Fruit fly (Drosophila melanogaster) whole organism, embryonic: ENCODE data around the gene CG8312.

Source experiments
- Asciz ChIP-seq: fragments of 200-800 bp; sonication (Bioruptor generic); optimal IDR thresholded peaks from 2 replicates; lab custom pipeline; 2017; ENCODE audit warnings: missing biosample characterization, mild to moderate bottlenecking, missing genetic modification characterization, missing genetic modification reagents
- B-H1 ChIP-seq: fragments of 200-800 bp; sonication (Bioruptor generic); IDR thresholded peaks from 3 replicates; pipeline ENCODE4 v1.3.6; 2022; ENCODE audit warnings: missing biosample characterization, missing genetic modification characterization
- Bdp1 ChIP-seq: fragments of 200-800 bp; sonication (Bioruptor generic); optimal IDR thresholded peaks from 3 replicates; lab custom pipeline; 2016; ENCODE audit warnings: missing biosample characterization, missing genetic modification characterization
- Bteb2 ChIP-seq: fragments of 200-800 bp; sonication (Bioruptor generic); optimal IDR thresholded peaks from 2 replicates; lab custom pipeline; 2016; ENCODE audit warnings: missing biosample characterization, missing genetic modification characterization
- CG10321 ChIP-seq: fragments of 200-800 bp; sonication (Bioruptor generic); IDR thresholded peaks from 2 replicates; pipeline ENCODE4 v1.3.6; 2022; ENCODE audit warnings: missing biosample characterization, missing genetic modification characterization
- CG11093 ChIP-seq: fragments of 200-800 bp; sonication (Bioruptor generic); IDR thresholded peaks from 3 replicates; pipeline ENCODE4 v1.3.6; 2022; ENCODE audit warnings: missing biosample characterization, missing genetic modification characterization
- CG11723 ChIP-seq: fragments of 200-800 bp; sonication (Bioruptor generic); optimal IDR thresholded peaks from 2 replicates; lab custom pipeline; 2017; ENCODE audit warnings: missing biosample characterization, mild to moderate bottlenecking, missing genetic modification characterization
- CG14014 ChIP-seq: fragments of 200-800 bp; sonication (Bioruptor generic); IDR thresholded peaks from 2 replicates; pipeline ENCODE4 v1.3.6; 2022; ENCODE audit warnings: missing biosample characterization, missing genetic modification characterization
- CG15073 ChIP-seq: fragments of 200-800 bp; sonication (Bioruptor generic); optimal IDR thresholded peaks from 2 replicates; lab custom pipeline; 2016; ENCODE audit warnings: missing biosample characterization, missing genetic modification characterization
- CG15269 ChIP-seq: fragments of 200-800 bp; sonication (Bioruptor generic); optimal IDR thresholded peaks from 2 replicates; lab custom pipeline; 2018; ENCODE audit warnings: missing biosample characterization, mild to moderate bottlenecking, missing genetic modification characterization, moderate library complexity
- CG15696 ChIP-seq: fragments of 200-800 bp; sonication (Bioruptor generic); optimal IDR thresholded peaks from 2 replicates; lab custom pipeline; 2019; ENCODE audit warnings: missing biosample characterization, mild to moderate bottlenecking, missing genetic modification characterization, moderate library complexity
- CG1647 ChIP-seq: fragments of 200-800 bp; sonication (Bioruptor generic); optimal IDR thresholded peaks from 3 replicates; lab custom pipeline; 2016; ENCODE audit warnings: missing biosample characterization, missing genetic modification characterization
- CG18262 ChIP-seq: fragments of 200-800 bp; optimal IDR thresholded peaks from 3 replicates; lab custom pipeline; 2019; ENCODE audit warnings: missing biosample characterization, mild to moderate bottlenecking, missing genetic modification characterization, moderate library complexity
- CG32772 ChIP-seq: fragments of 200-800 bp; sonication (Bioruptor generic); IDR thresholded peaks from 2 replicates; pipeline ENCODE4 v1.3.6; 2022; ENCODE audit warnings: missing biosample characterization, missing genetic modification characterization
- CG33557 ChIP-seq: fragments of 200-800 bp; sonication (Bioruptor generic); optimal IDR thresholded peaks from 2 replicates; lab custom pipeline; 2019; ENCODE audit warnings: missing biosample characterization, mild to moderate bottlenecking, missing genetic modification characterization, moderate library complexity
- CG3838 ChIP-seq: fragments of 200-800 bp; sonication (Bioruptor generic); optimal IDR thresholded peaks from 3 replicates; lab custom pipeline; 2016; ENCODE audit warnings: missing biosample characterization, missing genetic modification characterization
- CG43689 ChIP-seq: fragments of 200-800 bp; sonication (Bioruptor generic); IDR thresholded peaks from 2 replicates; pipeline ENCODE4 v1.3.6; 2022; ENCODE audit warnings: missing biosample characterization, missing genetic modification characterization
- CG4707 ChIP-seq: fragments of 200-800 bp; sonication (Bioruptor generic); optimal IDR thresholded peaks from 2 replicates; lab custom pipeline; 2018; ENCODE audit warnings: missing biosample characterization, mild to moderate bottlenecking, missing genetic modification characterization, moderate library complexity
- CG6175 ChIP-seq: fragments of 200-800 bp; sonication (Bioruptor generic); IDR thresholded peaks from 3 replicates; pipeline ENCODE4 v1.3.6; 2022; ENCODE audit warnings: missing biosample characterization, missing genetic modification characterization
- CG6272 ChIP-seq: fragments of 200-800 bp; sonication (Bioruptor generic); IDR thresholded peaks from 2 replicates; pipeline ENCODE4 v1.3.6; 2022; ENCODE audit warnings: missing biosample characterization, missing genetic modification characterization
- CG6791 ChIP-seq: fragments of 200-800 bp; sonication (Bioruptor generic); IDR thresholded peaks from 3 replicates; pipeline ENCODE4 v1.3.6; 2022; ENCODE audit warnings: missing biosample characterization, missing genetic modification characterization; ENCODE audit not compliant: partially characterized antibody
- CG7271 ChIP-seq: fragments of 200-800 bp; sonication (Bioruptor generic); optimal IDR thresholded peaks from 2 replicates; lab custom pipeline; 2018; ENCODE audit warnings: missing biosample characterization, mild to moderate bottlenecking, missing genetic modification characterization, moderate library complexity
- CG8290 ChIP-seq, 3 experiments: fragments of 200-800 bp; sonication (Bioruptor generic); optimal IDR thresholded peaks; 2 replicates each; lab custom pipeline; 2016 to 2019; ENCODE audit warnings: missing biosample characterization in 3 of 3, missing genetic modification characterization in 3 of 3, mild to moderate bottlenecking in 2 of 3, moderate library complexity in 1 of 3
- CG9437 ChIP-seq: fragments of 200-800 bp; sonication (Bioruptor generic); optimal IDR thresholded peaks from 2 replicates; lab custom pipeline; 2018; ENCODE audit warnings: missing biosample characterization, mild to moderate bottlenecking, missing genetic modification characterization
- CG9932 ChIP-seq: fragments of 200-800 bp; sonication (Bioruptor generic); IDR thresholded peaks from 2 replicates; pipeline ENCODE4 v1.3.6; 2022; ENCODE audit warnings: missing biosample characterization, missing genetic modification characterization
- PHDP ChIP-seq: fragments of 200-800 bp; sonication (Bioruptor generic); optimal IDR thresholded peaks from 3 replicates; lab custom pipeline; 2018; ENCODE audit warnings: missing biosample characterization, mild to moderate bottlenecking, missing genetic modification characterization, moderate library complexity
- Sox100B ChIP-seq: fragments of 200-800 bp; sonication (Bioruptor generic); optimal IDR thresholded peaks from 3 replicates; lab custom pipeline; 2018; ENCODE audit warnings: missing biosample characterization, mild to moderate bottlenecking, missing genetic modification characterization
- Stat92E ChIP-seq, 3 experiments: fragments of >200 bp in 2 of 3; fragments of 200-800 bp in 1 of 3; sonication (Bioruptor generic) in 1 of 3; optimal IDR thresholded peaks; 2 replicates each; lab custom pipeline; 2017 to 2019; ENCODE audit warnings: missing biosample characterization in 3 of 3, missing genetic modification characterization in 3 of 3, mild to moderate bottlenecking in 1 of 3, moderate library complexity in 1 of 3
- Vsx1 ChIP-seq: fragments of 200-800 bp; sonication (Bioruptor generic); optimal IDR thresholded peaks from 2 replicates; lab custom pipeline; 2017; ENCODE audit warnings: missing biosample characterization, mild to moderate bottlenecking, missing genetic modification characterization, missing genetic modification reagents
- ara ChIP-seq: fragments of 200-800 bp; sonication (Bioruptor generic); IDR thresholded peaks from 2 replicates; pipeline ENCODE4 v1.3.6; 2022; ENCODE audit warnings: missing biosample characterization, missing genetic modification characterization
- ash1 ChIP-seq: fragments of 200-800 bp; sonication (Bioruptor generic); optimal IDR thresholded peaks from 2 replicates; lab custom pipeline; 2018; ENCODE audit warnings: missing biosample characterization, mild to moderate bottlenecking, missing genetic modification characterization
- chm ChIP-seq: fragments of 200-800 bp; sonication (Bioruptor generic); IDR thresholded peaks from 2 replicates; pipeline ENCODE4 v1.3.6; 2022; ENCODE audit warnings: missing biosample characterization, missing genetic modification characterization
- dysf ChIP-seq: fragments of 200-800 bp; sonication (Bioruptor generic); IDR thresholded peaks from 3 replicates; pipeline ENCODE4 v1.3.6; 2022; ENCODE audit warnings: missing biosample characterization, missing genetic modification characterization
- ems ChIP-seq: fragments of 200-800 bp; sonication (Bioruptor generic); optimal IDR thresholded peaks from 3 replicates; lab custom pipeline; 2016; ENCODE audit warnings: missing biosample characterization, missing genetic modification characterization
- her ChIP-seq: fragments of 200-800 bp; sonication (Bioruptor generic); optimal IDR thresholded peaks from 2 replicates; lab custom pipeline; 2016; ENCODE audit warnings: missing biosample characterization, missing genetic modification characterization
- lola ChIP-seq, 3 experiments: fragments of >200 bp in 2 of 3; fragments of 200-800 bp in 1 of 3; sonication (Bioruptor generic) in 1 of 3; optimal IDR thresholded peaks; 2 replicates each; lab custom pipeline; 2017 to 2019; ENCODE audit warnings: missing biosample characterization in 3 of 3, missing genetic modification characterization in 3 of 3, mild to moderate bottlenecking in 1 of 3, moderate library complexity in 1 of 3
- mld ChIP-seq: fragments of 200-800 bp; sonication (Bioruptor generic); IDR thresholded peaks from 3 replicates; pipeline ENCODE4 v1.3.6; 2022; ENCODE audit warnings: missing biosample characterization, missing genetic modification characterization; ENCODE audit not compliant: partially characterized antibody
- pita ChIP-seq: fragments of 200-800 bp; sonication (Bioruptor generic); optimal IDR thresholded peaks from 2 replicates; lab custom pipeline; 2017; ENCODE audit warnings: missing biosample characterization, mild to moderate bottlenecking, missing genetic modification characterization
- sima ChIP-seq: fragments of 200-800 bp; sonication (Bioruptor generic); optimal IDR thresholded peaks from 2 replicates; lab custom pipeline; 2016; ENCODE audit warnings: missing biosample characterization, missing genetic modification characterization
- sr ChIP-seq: fragments of 200-800 bp; sonication (Bioruptor generic); IDR thresholded peaks from 3 replicates; pipeline ENCODE4 v1.3.6; 2022; ENCODE audit warnings: missing biosample characterization, missing genetic modification characterization
- tap ChIP-seq: fragments of 200-800 bp; optimal IDR thresholded peaks from 3 replicates; lab custom pipeline; 2019; ENCODE audit warnings: missing biosample characterization, mild to moderate bottlenecking, missing genetic modification characterization, moderate library complexity
- usp ChIP-seq: fragments of >200 bp; optimal IDR thresholded peaks from 2 replicates; lab custom pipeline; 2017; ENCODE audit warnings: missing biosample characterization, missing genetic modification characterization
- wor ChIP-seq: fragments of 200-800 bp; sonication (Bioruptor generic); IDR thresholded peaks from 2 replicates; pipeline ENCODE4 v1.3.6; 2022; ENCODE audit warnings: missing biosample characterization, missing genetic modification characterization
- zen ChIP-seq: fragments of 200-800 bp; sonication (Bioruptor generic); optimal IDR thresholded peaks from 3 replicates; lab custom pipeline; 2018; ENCODE audit warnings: missing biosample characterization, mild to moderate bottlenecking, missing genetic modification characterization, moderate library complexity

CG8312 gene

dm6 chr3R:9577382-9578137 lies 13.5 kb upstream of the CG8312 start, which contains the start of the genes Kap-alpha3 and Son (continued):
- TF ChIP-seq CG15073 (GFP tag; lab: Kevin White, UChicago) (peak; percentile 57), CG7271 (peak; percentile 89), usp (GFP tag; lab: Kevin White, UChicago) (no peak), CG1647 (GFP tag; lab: Kevin White, UChicago) (peak; percentile 91), CG15696 (peak; percentile 85), PHDP (peak; percentile 86), Bteb2 (GFP tag; lab: Kevin White, UChicago) (peak; percentile 91), Bdp1 (GFP tag; lab: Kevin White, UChicago) (peak; percentile 91), CG14014 (peak; percentile 86), Stat92E (GFP tag; optimal IDR thresholded peaks at IDR 0.05; lab: Kevin White, UChicago) (peak in 1 of 3 experiments; percentile 60), CG6175 (GFP tag; lab: Robert Waterston, UW) (peak; percentile 53; the same call in 2 of the 3 replicates), zen (tag; lab: Kevin White, UChicago) (peak; percentile 83), CG9437 (GFP tag; lab: Kevin White, UChicago) (peak; percentile 97), Sox100B (GFP tag; lab: Kevin White, UChicago) (peak; percentile 95), CG11093 (GFP tag; lab: Robert Waterston, UW) (peak; percentile 79), sima (GFP tag; lab: Kevin White, UChicago) (peak; percentile 62), CG6272 (GFP tag; lab: Robert Waterston, UW) (peak; percentile 91), CG8290 (GFP tag; optimal IDR thresholded peaks at IDR 0.05; lab: Kevin White, UChicago) (peak; percentile 79), CG8290 (tag; optimal IDR thresholded peaks at IDR 0.05; lab: Kevin White, UChicago) (peak; percentile 79 to 95), CG11723 (peak; percentile 93), CG32772 (GFP tag; lab: Robert Waterston, UW) (peak; percentile 88), Asciz (peak; percentile 90), pita (GFP tag; lab: Kevin White, UChicago) (no peak), ash1 (GFP tag; lab: Kevin White, UChicago) (peak; percentile 90), her (GFP tag; lab: Kevin White, UChicago) (peak; percentile 88), CG9932 (GFP tag; lab: Robert Waterston, UW) (peak; percentile 93), CG4707 (GFP tag; lab: Kevin White, UChicago) (peak; percentile 91), wor (GFP tag; lab: Robert Waterston, UW) (peak; percentile 72), CG10321 (GFP tag; lab: Robert Waterston, UW) (peak; percentile 72), CG43689 (peak; percentile 70), lola (GFP tag; optimal IDR thresholded peaks at IDR 0.05; lab: Kevin White, UChicago) (peak in 1 of 3 experiments; percentile 87), Vsx1 (peak; percentile 86), CG6791 (GFP tag; lab: Robert Waterston, UW) (peak; percentile 75), tap (peak; percentile 73), sr (GFP tag; lab: Robert Waterston, UW) (peak; percentile 89), dysf (GFP tag; lab: Robert Waterston, UW) (peak; percentile 88), chm (GFP tag; lab: Robert Waterston, UW) (peak; percentile 90), mld (GFP tag; lab: Robert Waterston, UW) (peak; percentile 57; the same call in 1 of the 3 replicates), ara (GFP tag; lab: Robert Waterston, UW) (peak; percentile 76), CG15269 (peak; percentile 89), ems (GFP tag; lab: Kevin White, UChicago) (peak; percentile 93), CG18262 (tag; lab: Kevin White, UChicago) (peak; percentile 84), CG3838 (GFP tag; lab: Kevin White, UChicago) (peak; percentile 83), B-H1 (GFP tag; lab: Robert Waterston, UW) (peak; percentile 74), CG33557 (peak; percentile 95)
- TF ChIP-seq, all 482 proteins: peak for 455
